Fruit fly (Drosophila melanogaster): ENCODE data around the gene KP78b.

DNA sequence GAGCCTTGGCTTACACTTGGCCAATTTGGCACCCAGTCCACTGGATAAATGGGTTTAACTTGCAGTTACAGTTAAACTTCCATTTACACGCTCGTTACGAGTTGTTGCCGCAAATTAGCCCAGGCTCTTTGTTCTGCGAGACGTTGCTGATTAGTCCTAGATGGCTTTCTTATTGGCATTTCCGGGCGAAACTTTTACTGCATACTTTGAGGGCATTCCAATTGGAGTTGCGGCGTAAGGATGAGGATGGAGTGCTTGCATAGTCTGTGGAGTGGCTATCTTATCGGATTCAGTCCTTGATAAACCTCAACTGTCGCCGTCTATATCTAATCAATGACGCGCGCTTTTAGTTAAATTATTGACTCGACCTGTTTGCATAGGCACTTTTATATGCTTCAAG lies 8.0 kb downstream of the KP78b start:
- no peak for TF ChIP-seq eg (GFP tag; IDR thresholded peaks at IDR 0.05)
- TF ChIP-seq CG32006 (GFP tag; optimal IDR thresholded peaks at IDR 0.05): no peak
- TF ChIP-seq vri (GFP tag; optimal IDR thresholded peaks at IDR 0.05): no peak
- TF ChIP-seq Eip75B (GFP tag; optimal IDR thresholded peaks at IDR 0.05): no peak
- no peak for TF ChIP-seq CG11762 (GFP tag; optimal IDR thresholded peaks at IDR 0.05; ENCODE audit: insufficient read depth)
- no peak for TF ChIP-seq Gug (GFP tag; IDR thresholded peaks at IDR 0.05)
- no peak for TF ChIP-seq Blimp-1 (GFP tag; optimal IDR thresholded peaks at IDR 0.05)
- TF ChIP-seq OdsH (GFP tag; optimal IDR thresholded peaks at IDR 0.05): no peak
- no peak for TF ChIP-seq pdm3 (GFP tag; optimal IDR thresholded peaks at IDR 0.05)

Data from whole organism, prepupa.